Fruit fly (Drosophila melanogaster) whole organism, wandering third instar larva: ENCODE data around the gene Bicra.

Experiments
- Abd-B ChIP-seq: fragments of >200 bp; optimal IDR thresholded peaks from 2 replicates; lab custom pipeline; 2017; ENCODE audit warnings: missing biosample characterization, missing genetic modification characterization
- CG32264 ChIP-seq: fragments of 200-800 bp; sonication (Bioruptor generic); optimal IDR thresholded peaks from 2 replicates; lab custom pipeline; 2016; ENCODE audit warnings: missing biosample characterization, missing genetic modification characterization
- CG9705 ChIP-seq: fragments of 200-800 bp; sonication (Bioruptor generic); optimal IDR thresholded peaks from 2 replicates; lab custom pipeline; 2018; ENCODE audit warnings: missing biosample characterization, mild to moderate bottlenecking, missing genetic modification characterization
- Dfd ChIP-seq: fragments of >200 bp; optimal IDR thresholded peaks from 2 replicates; lab custom pipeline; 2017; ENCODE audit warnings: missing biosample characterization, missing genetic modification characterization
- Dif ChIP-seq: fragments of 200-275, 200-300 bp; sonication (Bioruptor generic); optimal IDR thresholded peaks from 2 replicates; lab custom pipeline; 2018; ENCODE audit warnings: missing biosample characterization, missing genetic modification characterization; ENCODE audit not compliant: partially characterized antibody
- Jra ChIP-seq: sonication (Bioruptor generic); optimal IDR thresholded peaks from 2 replicates; lab custom pipeline; 2016; ENCODE audit warnings: missing biosample characterization, missing genetic modification characterization
- Myc ChIP-seq: fragments of >200 bp; optimal IDR thresholded peaks from 2 replicates; lab custom pipeline; 2017
- dsf ChIP-seq: sonication (Bioruptor generic); optimal IDR thresholded peaks from 2 replicates; lab custom pipeline; 2016; ENCODE audit warnings: missing biosample characterization, missing genetic modification characterization, borderline replicate concordance
- h ChIP-seq: fragments of 200-800 bp; sonication (Bioruptor generic); optimal IDR thresholded peaks from 3 replicates; lab custom pipeline; 2016; ENCODE audit warnings: missing biosample characterization, mild to moderate bottlenecking, missing genetic modification characterization
- psq ChIP-seq: fragments of 200-800 bp; sonication (Bioruptor generic); optimal IDR thresholded peaks from 3 replicates; lab custom pipeline; 2017; ENCODE audit warnings: missing biosample characterization, mild to moderate bottlenecking, missing genetic modification characterization, moderate library complexity
- rgr ChIP-seq: fragments of 200-800 bp; sonication (Bioruptor generic); optimal IDR thresholded peaks from 3 replicates; lab custom pipeline; 2016; ENCODE audit warnings: missing biosample characterization, mild to moderate bottlenecking, missing genetic modification characterization
- usp ChIP-seq: fragments of >200 bp; optimal IDR thresholded peaks from 2 replicates; lab custom pipeline; 2017; ENCODE audit warnings: missing biosample characterization, missing genetic modification characterization

- no peak for TF ChIP-seq Dfd
- no peak for TF ChIP-seq CG32264
- no peak for TF ChIP-seq usp
- TF ChIP-seq Myc (lab: Kevin White, UChicago), result no peak
- TF ChIP-seq Jra (GFP tag; lab: Kevin White, UChicago), result no peak
- TF ChIP-seq dsf (GFP tag; lab: Kevin White, UChicago), result no peak
- TF ChIP-seq psq, result no peak
- TF ChIP-seq Dif (GFP tag; lab: Kevin White, UChicago), result no peak
- TF ChIP-seq h (GFP tag; lab: Kevin White, UChicago), result no peak
- TF ChIP-seq Abd-B (GFP tag; lab: Kevin White, UChicago), result no peak
- no peak for TF ChIP-seq CG9705 (GFP tag; lab: Kevin White, UChicago)
- no peak for TF ChIP-seq rgr (GFP tag; lab: Kevin White, UChicago)
Measured at dm6 chr3R:29020366-29020765, 42.5 kb upstream of the Bicra start, which contains the start of gene wat.
